Fruit fly (Drosophila melanogaster) whole organism, embryonic: ENCODE data around the gene her.
A peak's percentile ranks its signal among the peaks of the same experiment; 100 is the strongest.

Experiments used
- ATbp ChIP-seq: fragments of 200-800 bp; sonication (Bioruptor generic); optimal IDR thresholded peaks from 2 replicates; lab custom pipeline; 2017; ENCODE audit warnings: missing biosample characterization, mild to moderate bottlenecking, missing genetic modification characterization, missing genetic modification reagents
- Adf1 ChIP-seq: fragments of 200-800 bp; sonication (Bioruptor generic); IDR thresholded peaks from 2 replicates; pipeline ENCODE4 v1.3.6; 2022; ENCODE audit warnings: missing biosample characterization, missing genetic modification characterization
- CG10543 ChIP-seq: fragments of 200-800 bp; sonication (Bioruptor generic); optimal IDR thresholded peaks from 3 replicates; lab custom pipeline; 2017; ENCODE audit warnings: missing biosample characterization, mild to moderate bottlenecking, missing genetic modification characterization, moderate library complexity
- CG10979 ChIP-seq: fragments of 200-800 bp; sonication (Bioruptor generic); optimal IDR thresholded peaks from 2 replicates; lab custom pipeline; 2018; ENCODE audit warnings: missing biosample characterization, mild to moderate bottlenecking, missing genetic modification characterization, moderate library complexity
- CG11398 ChIP-seq: fragments of 200-800 bp; sonication (Bioruptor generic); optimal IDR thresholded peaks from 2 replicates; lab custom pipeline; 2016; ENCODE audit warnings: missing biosample characterization, missing genetic modification characterization
- CG1233 ChIP-seq: fragments of 200-800 bp; sonication (Bioruptor generic); optimal IDR thresholded peaks from 4 replicates; lab custom pipeline; 2018; ENCODE audit warnings: missing biosample characterization, mild to moderate bottlenecking, missing genetic modification characterization
- CG1603 ChIP-seq: fragments of 200-800 bp; sonication (Bioruptor generic); optimal IDR thresholded peaks from 2 replicates; lab custom pipeline; 2019; ENCODE audit warnings: missing biosample characterization, mild to moderate bottlenecking, missing genetic modification characterization, moderate library complexity
- CG18619 ChIP-seq: fragments of 200-800 bp; sonication (Bioruptor generic); optimal IDR thresholded peaks from 3 replicates; lab custom pipeline; 2017; ENCODE audit warnings: missing biosample characterization, mild to moderate bottlenecking, missing genetic modification characterization
- CG3065 ChIP-seq: fragments of 200-800 bp; sonication (Bioruptor generic); optimal IDR thresholded peaks from 2 replicates; lab custom pipeline; 2016; ENCODE audit warnings: missing biosample characterization, missing genetic modification characterization
- CG32772 ChIP-seq: fragments of 200-800 bp; sonication (Bioruptor generic); IDR thresholded peaks from 2 replicates; pipeline ENCODE4 v1.3.6; 2022; ENCODE audit warnings: missing biosample characterization, missing genetic modification characterization
- CG4854 ChIP-seq: fragments of 200-800 bp; sonication (Bioruptor generic); optimal IDR thresholded peaks from 2 replicates; lab custom pipeline; 2016; ENCODE audit warnings: missing biosample characterization, missing genetic modification characterization, inconsistent platforms
- CG5180 ChIP-seq: fragments of 200-800 bp; sonication (Bioruptor generic); optimal IDR thresholded peaks from 3 replicates; lab custom pipeline; 2017; ENCODE audit warnings: missing biosample characterization, missing genetic modification characterization, mild to moderate bottlenecking, moderate library complexity, missing genetic modification reagents
- CG6254 ChIP-seq: fragments of 200-800 bp; sonication (Bioruptor generic); optimal IDR thresholded peaks from 3 replicates; lab custom pipeline; 2017; ENCODE audit warnings: mild to moderate bottlenecking, missing biosample characterization, missing genetic modification reagents, missing genetic modification characterization
- CG7987 ChIP-seq: fragments of 200-800 bp; sonication (Bioruptor generic); optimal IDR thresholded peaks from 2 replicates; lab custom pipeline; 2018; ENCODE audit warnings: missing biosample characterization, mild to moderate bottlenecking, missing genetic modification characterization, moderate library complexity
- CG8089 ChIP-seq: fragments of 200-800 bp; sonication (Bioruptor generic); optimal IDR thresholded peaks from 3 replicates; lab custom pipeline; 2016; ENCODE audit warnings: missing biosample characterization, missing genetic modification characterization
- CG8281 ChIP-seq: fragments of 200-800 bp; sonication (Bioruptor generic); optimal IDR thresholded peaks from 2 replicates; lab custom pipeline; 2018; ENCODE audit warnings: missing biosample characterization, mild to moderate bottlenecking, missing genetic modification characterization, moderate library complexity
- CG9797 ChIP-seq: fragments of 200-800 bp; sonication (Bioruptor generic); optimal IDR thresholded peaks from 3 replicates; lab custom pipeline; 2018; ENCODE audit warnings: missing biosample characterization, mild to moderate bottlenecking, missing genetic modification characterization
- Dek ChIP-seq: fragments of 200-800 bp; sonication (Bioruptor generic); optimal IDR thresholded peaks from 3 replicates; lab custom pipeline; 2019; ENCODE audit warnings: missing biosample characterization, mild to moderate bottlenecking, missing genetic modification characterization, moderate library complexity
- Dfd ChIP-seq, 2 experiments: fragments of >200 bp; optimal IDR thresholded peaks; 2 replicates each; lab custom pipeline; 2017; ENCODE audit warnings: missing biosample characterization in 2 of 2, missing genetic modification characterization in 2 of 2
- Dref ChIP-seq: fragments of 200-800 bp; sonication (Bioruptor generic); IDR thresholded peaks from 2 replicates; pipeline ENCODE4 v1.3.6; 2022; ENCODE audit warnings: missing biosample characterization, missing genetic modification characterization
- E2f1 ChIP-seq: fragments of 200-800 bp; sonication (Bioruptor generic); IDR thresholded peaks from 2 replicates; pipeline ENCODE4 v1.3.6; 2022; ENCODE audit warnings: missing biosample characterization, missing genetic modification characterization
- E2f2 ChIP-seq: fragments of 200-800 bp; sonication (Bioruptor generic); IDR thresholded peaks from 2 replicates; pipeline ENCODE4 v1.3.6; 2022; ENCODE audit warnings: missing biosample characterization, missing genetic modification characterization
- Hmr ChIP-seq: fragments of 200-800 bp; sonication (Bioruptor generic); optimal IDR thresholded peaks from 3 replicates; lab custom pipeline; 2017; ENCODE audit warnings: mild to moderate bottlenecking, missing biosample characterization, missing genetic modification reagents, missing genetic modification characterization
- MTF-1 ChIP-seq: fragments of 200-800 bp; sonication (Bioruptor generic); optimal IDR thresholded peaks from 2 replicates; lab custom pipeline; 2018; ENCODE audit warnings: missing biosample characterization, mild to moderate bottlenecking, missing genetic modification characterization, borderline replicate concordance
- Med ChIP-seq: fragments of 200-800 bp; sonication (Bioruptor generic); peaks from one replicate; lab custom pipeline; 2016; ENCODE audit warnings: missing biosample characterization, missing genetic modification characterization, mild to moderate bottlenecking, inconsistent platforms, moderate library complexity
- NC2α ChIP-seq: fragments of 200-800 bp; sonication (Bioruptor generic); optimal IDR thresholded peaks from 2 replicates; lab custom pipeline; 2016; ENCODE audit warnings: missing biosample characterization, missing genetic modification characterization
- Opbp ChIP-seq: fragments of 200-800 bp; sonication (Bioruptor generic); IDR thresholded peaks from 3 replicates; pipeline ENCODE4 v1.3.6; 2022; ENCODE audit warnings: missing biosample characterization, missing genetic modification characterization; ENCODE audit not compliant: partially characterized antibody
- Sox100B ChIP-seq: fragments of 200-800 bp; sonication (Bioruptor generic); optimal IDR thresholded peaks from 3 replicates; lab custom pipeline; 2018; ENCODE audit warnings: missing biosample characterization, mild to moderate bottlenecking, missing genetic modification characterization
- Spps ChIP-seq: fragments of 200-800 bp; sonication (Bioruptor generic); optimal IDR thresholded peaks from 2 replicates; lab custom pipeline; 2018; ENCODE audit warnings: missing biosample characterization, mild to moderate bottlenecking, missing genetic modification characterization
- Taf1 ChIP-seq: fragments of 200-800 bp; sonication (Bioruptor generic); IDR thresholded peaks from 2 replicates; pipeline ENCODE4 v1.3.6; 2022; ENCODE audit warnings: missing biosample characterization, missing genetic modification characterization
- Xbp1 ChIP-seq: fragments of 200-800 bp; sonication (Bioruptor generic); optimal IDR thresholded peaks from 3 replicates; lab custom pipeline; 2016; ENCODE audit warnings: missing biosample characterization, mild to moderate bottlenecking, missing genetic modification characterization
- amos ChIP-seq: fragments of 200-800 bp; sonication (Bioruptor generic); IDR thresholded peaks from 2 replicates; pipeline ENCODE4 v1.3.6; 2022; ENCODE audit warnings: missing biosample characterization, missing genetic modification characterization; ENCODE audit not compliant: partially characterized antibody
- ap ChIP-seq: fragments of 200-800 bp; sonication (Bioruptor generic); IDR thresholded peaks from 2 replicates; pipeline ENCODE4 v1.3.6; 2022; ENCODE audit warnings: missing biosample characterization, missing genetic modification characterization
- chn ChIP-seq: fragments of 200-800 bp; sonication (Bioruptor generic); optimal IDR thresholded peaks from 2 replicates; lab custom pipeline; 2016; ENCODE audit warnings: missing biosample characterization, missing genetic modification characterization
- dati ChIP-seq: fragments of 200-800 bp; sonication (Bioruptor generic); IDR thresholded peaks from 2 replicates; pipeline ENCODE4 v1.3.6; 2022; ENCODE audit warnings: missing biosample characterization, missing genetic modification characterization
- ems ChIP-seq: fragments of 200-800 bp; sonication (Bioruptor generic); optimal IDR thresholded peaks from 3 replicates; lab custom pipeline; 2016; ENCODE audit warnings: missing biosample characterization, missing genetic modification characterization
- fd64A ChIP-seq: fragments of 200-800 bp; sonication (Bioruptor generic); optimal IDR thresholded peaks from 3 replicates; lab custom pipeline; 2018; ENCODE audit warnings: missing biosample characterization, mild to moderate bottlenecking, missing genetic modification characterization
- gce ChIP-seq: fragments of 200-800 bp; sonication (Bioruptor generic); IDR thresholded peaks from 3 replicates; pipeline ENCODE4 v1.3.6; 2022; ENCODE audit warnings: missing biosample characterization, missing genetic modification characterization
- grau ChIP-seq: fragments of 200-800 bp; optimal IDR thresholded peaks from 3 replicates; lab custom pipeline; 2019; ENCODE audit warnings: missing biosample characterization, mild to moderate bottlenecking, missing genetic modification characterization, moderate library complexity
- hb ChIP-seq: fragments of 200-800 bp; sonication (Bioruptor generic); IDR thresholded peaks from 3 replicates; pipeline ENCODE4 v1.3.6; 2022; ENCODE audit warnings: missing biosample characterization, missing genetic modification characterization; ENCODE audit not compliant: partially characterized antibody
- nerfin-2 ChIP-seq: fragments of 200-800 bp; sonication (Bioruptor generic); IDR thresholded peaks from 2 replicates; pipeline ENCODE4 v1.3.6; 2022; ENCODE audit warnings: missing biosample characterization, missing genetic modification characterization; ENCODE audit not compliant: partially characterized antibody
- nom ChIP-seq: fragments of 200-800 bp; sonication (Bioruptor generic); optimal IDR thresholded peaks from 2 replicates; lab custom pipeline; 2017; ENCODE audit warnings: missing biosample characterization, missing genetic modification characterization, mild to moderate bottlenecking, moderate library complexity, missing genetic modification reagents
- oc ChIP-seq: fragments of 200-800 bp; sonication (Bioruptor generic); optimal IDR thresholded peaks from 2 replicates; lab custom pipeline; 2018; ENCODE audit warnings: missing biosample characterization, mild to moderate bottlenecking, missing genetic modification characterization, moderate library complexity
- peb ChIP-seq: fragments of 200-800 bp; sonication (Bioruptor generic); IDR thresholded peaks from 2 replicates; pipeline ENCODE4 v1.3.6; 2022; ENCODE audit warnings: missing biosample characterization, missing genetic modification characterization
- pzg ChIP-seq: fragments of 200-800 bp; sonication (Bioruptor generic); optimal IDR thresholded peaks from 3 replicates; lab custom pipeline; 2018; ENCODE audit warnings: missing biosample characterization, mild to moderate bottlenecking, missing genetic modification characterization, moderate library complexity
- row ChIP-seq: fragments of 200-800 bp; sonication (Bioruptor generic); IDR thresholded peaks from 3 replicates; pipeline ENCODE4 v1.3.6; 2022; ENCODE audit warnings: missing biosample characterization, missing genetic modification characterization
- trh ChIP-seq: fragments of 200-800 bp; sonication (Bioruptor generic); optimal IDR thresholded peaks from 2 replicates; lab custom pipeline; 2016; ENCODE audit warnings: missing biosample characterization, missing genetic modification characterization

Gene her

DNA sequence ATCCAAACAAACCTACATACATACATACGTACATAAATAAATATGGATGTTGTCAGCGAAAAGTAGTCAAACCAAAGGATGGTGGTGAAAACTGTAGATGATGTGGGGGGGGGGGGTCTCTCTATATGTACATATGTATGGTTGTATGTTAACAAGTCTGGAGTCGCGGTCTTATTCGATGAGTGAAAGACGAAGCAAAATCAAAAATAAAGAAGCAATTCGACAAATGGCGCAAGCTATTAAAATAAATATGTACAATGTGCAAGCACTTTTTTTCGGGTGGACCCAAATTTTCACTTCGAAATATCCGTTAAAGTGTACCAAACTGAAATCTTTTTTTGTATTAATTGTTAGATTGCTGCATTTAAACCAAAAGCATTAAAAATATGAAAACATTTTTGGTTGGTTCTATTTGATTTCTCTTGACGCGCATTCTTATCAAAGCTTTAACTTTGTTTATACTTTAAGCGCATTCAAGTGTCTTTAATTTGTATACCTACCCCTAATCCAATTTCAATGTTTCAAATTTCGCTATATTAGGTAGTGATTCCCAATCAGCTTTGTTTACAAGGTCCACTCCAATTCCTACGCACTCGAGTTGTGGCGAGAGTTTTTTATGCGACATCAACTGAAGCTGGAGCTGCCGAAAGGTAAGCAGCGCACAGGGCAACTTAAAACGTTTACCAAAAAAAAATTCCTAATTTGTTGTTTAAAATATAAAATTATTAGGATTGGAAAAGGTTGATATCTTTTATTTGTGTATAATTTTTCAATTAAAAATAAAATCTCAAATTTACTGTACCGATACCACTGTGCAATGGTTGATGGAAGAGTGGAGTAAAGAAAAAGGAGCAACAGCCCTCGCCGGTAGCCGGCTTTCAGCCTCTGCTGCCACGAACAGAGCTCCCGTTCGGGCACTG, 7.2 kb downstream of the her start, which contains the start of gene CG31807 (continued):
- TF ChIP-seq ap (GFP tag; lab: Robert Waterston, UW): peak; percentile 20; the same call in 1 of the 2 replicates
- TF ChIP-seq Xbp1 (GFP tag; lab: Kevin White, UChicago): peak; percentile 30
- peak; percentile 43 for TF ChIP-seq CG18619 (GFP tag; lab: Kevin White, UChicago)
- TF ChIP-seq amos: no peak
- 0 out of 3 replicates have a peak, but pooled peaks have one; percentile 42 for TF ChIP-seq gce (GFP tag; lab: Robert Waterston, UW)
- peak; percentile 65 for TF ChIP-seq oc (tag; lab: Kevin White, UChicago)
- peak; percentile 42 for TF ChIP-seq chn
- TF ChIP-seq CG10543 (GFP tag; lab: Kevin White, UChicago): peak; percentile 38
- peak; percentile 90 for TF ChIP-seq ATbp (GFP tag; lab: Kevin White, UChicago)
- no peak for TF ChIP-seq CG7987 (GFP tag; lab: Kevin White, UChicago)
- no peak for TF ChIP-seq CG8281 (tag; lab: Kevin White, UChicago)
- peak; percentile 53 for TF ChIP-seq CG6254 (GFP tag; lab: Kevin White, UChicago)
- no peak for TF ChIP-seq fd64A (GFP tag; lab: Kevin White, UChicago)
- peak; percentile 56 for TF ChIP-seq E2f2
- TF ChIP-seq CG1233 (GFP tag; lab: Kevin White, UChicago): peak; percentile 57
- peak; percentile 95 for TF ChIP-seq nom (GFP tag; lab: Kevin White, UChicago)
- no peak; the same call in 1 of the 2 replicates for TF ChIP-seq dati
- TF ChIP-seq Dref (GFP tag; lab: Robert Waterston, UW): no peak
- peak; percentile 84 for TF ChIP-seq grau
- no peak for TF ChIP-seq nerfin-2 (GFP tag; lab: Robert Waterston, UW)
- TF ChIP-seq CG10979 (tag; lab: Kevin White, UChicago): peak; percentile 35
- TF ChIP-seq E2f1: no peak
- TF ChIP-seq hb: no peak
- peak; percentile 42 for TF ChIP-seq ems
- peak; percentile 50 for TF ChIP-seq CG5180 (GFP tag; lab: Kevin White, UChicago)
- TF ChIP-seq NC2α (GFP tag; lab: Kevin White, UChicago): peak; percentile 17
- no peak for TF ChIP-seq CG3065 (GFP tag; lab: Kevin White, UChicago)
- no peak for TF ChIP-seq MTF-1 (GFP tag; lab: Kevin White, UChicago)
- TF ChIP-seq Adf1 (GFP tag; lab: Robert Waterston, UW): peak; percentile 33; the same call in 1 of the 2 replicates
- no peak for TF ChIP-seq pzg (GFP tag; lab: Kevin White, UChicago)
- TF ChIP-seq Sox100B: peak; percentile 70
- peak; percentile 61 for TF ChIP-seq Dek
- no peak for TF ChIP-seq Dfd (GFP tag; optimal IDR thresholded peaks at IDR 0.05; lab: Kevin White, UChicago)
- no peak for TF ChIP-seq peb (GFP tag; lab: Robert Waterston, UW)
- no peak for TF ChIP-seq Spps (tag; lab: Kevin White, UChicago)
- no peak for TF ChIP-seq trh (GFP tag; lab: Kevin White, UChicago)
- peak; percentile 59 for TF ChIP-seq row
- TF ChIP-seq Taf1 (GFP tag; lab: Robert Waterston, UW): no peak
- no peak for TF ChIP-seq Opbp (GFP tag; lab: Robert Waterston, UW)
- TF ChIP-seq CG9797 (GFP tag; lab: Kevin White, UChicago): no peak
- peak; percentile 91 for TF ChIP-seq Med (GFP tag; lab: Kevin White, UChicago)
- TF ChIP-seq CG1603 (tag; lab: Kevin White, UChicago): peak; percentile 44
- peak; percentile 82 for TF ChIP-seq Hmr (GFP tag; lab: Kevin White, UChicago)
- TF ChIP-seq CG4854: peak; percentile 25
- no peak for TF ChIP-seq CG11398 (GFP tag; lab: Kevin White, UChicago)
- TF ChIP-seq CG32772: 0 out of 2 replicates have a peak, but pooled peaks have one; percentile 6
- peak; percentile 68 for TF ChIP-seq CG8089 (GFP tag; lab: Kevin White, UChicago)
